Worm (Caenorhabditis elegans) whole organism, late embryonic: Measurements from ENCODE around the gene fat-3.

ENCODE experiments used
- C38D4.7 ChIP-seq: fragments of 200-800 bp; sonication (Bioruptor generic); optimal IDR thresholded peaks from 2 replicates; lab custom pipeline; 2018; ENCODE audit warnings: mild to moderate bottlenecking, missing genetic modification characterization, moderate library complexity, missing compliant biosample characterization
- F13H6.1 ChIP-seq: sonication (generic microtip); optimal IDR thresholded peaks from 2 replicates; lab custom pipeline; 2016; ENCODE audit warnings: missing genetic modification characterization, missing compliant biosample characterization
- K09A11.1 ChIP-seq: sonication (generic microtip); optimal IDR thresholded peaks from 2 replicates; lab custom pipeline; 2017; ENCODE audit warnings: antibody characterized with exemption, mild to moderate bottlenecking, missing genetic modification characterization, missing compliant biosample characterization; ENCODE audit not compliant: insufficient read depth
- T23F11.4 ChIP-seq: fragments of 200-800 bp; sonication (Bioruptor generic); optimal IDR thresholded peaks from 2 replicates; lab custom pipeline; 2018; ENCODE audit warnings: mild to moderate bottlenecking, missing genetic modification characterization, missing compliant biosample characterization
- ahr-1 ChIP-seq: sonication (generic microtip); optimal IDR thresholded peaks from 2 replicates; lab custom pipeline; 2016; ENCODE audit warnings: missing genetic modification characterization, missing compliant biosample characterization
- ceh-14 ChIP-seq: sonication (generic microtip); optimal IDR thresholded peaks from 2 replicates; lab custom pipeline; 2016; ENCODE audit warnings: missing genotype, missing genetic modification characterization, missing compliant biosample characterization
- ceh-18 ChIP-seq: sonication (generic microtip); optimal IDR thresholded peaks from 2 replicates; lab custom pipeline; 2016; ENCODE audit warnings: missing genetic modification characterization, missing compliant biosample characterization
- ceh-2 ChIP-seq: sonication (generic microtip); optimal IDR thresholded peaks from 2 replicates; lab custom pipeline; 2016; ENCODE audit warnings: missing genotype, missing genetic modification characterization, missing compliant biosample characterization
- ceh-24 ChIP-seq: sonication (generic microtip); optimal IDR thresholded peaks from 2 replicates; lab custom pipeline; 2016; ENCODE audit warnings: mild to moderate bottlenecking, missing genetic modification characterization, missing compliant biosample characterization
- ceh-34 ChIP-seq: sonication (generic microtip); optimal IDR thresholded peaks from 2 replicates; lab custom pipeline; 2016; ENCODE audit warnings: mild to moderate bottlenecking, missing genetic modification characterization, missing compliant biosample characterization
- ceh-45 ChIP-seq: fragments of 200-800 bp; sonication (Bioruptor generic); IDR thresholded peaks from 2 replicates; pipeline ENCODE4 v1.3.6; 2022; ENCODE audit warnings: missing genetic modification reagents, missing genetic modification characterization, missing compliant biosample characterization
- ceh-9 ChIP-seq: sonication (generic microtip); optimal IDR thresholded peaks from 2 replicates; lab custom pipeline; 2016; ENCODE audit warnings: mild to moderate bottlenecking, missing genetic modification characterization, inconsistent platforms, missing compliant biosample characterization
- che-1 ChIP-seq: sonication (generic microtip); optimal IDR thresholded peaks from 2 replicates; lab custom pipeline; 2016; ENCODE audit warnings: mild to moderate bottlenecking, missing genetic modification characterization, missing compliant biosample characterization
- elt-2 ChIP-seq: sonication (generic microtip); optimal IDR thresholded peaks from 2 replicates; lab custom pipeline; 2016; ENCODE audit warnings: missing genetic modification reagents, missing genetic modification characterization, missing compliant biosample characterization
- elt-4 ChIP-seq: sonication (generic microtip); optimal IDR thresholded peaks from 2 replicates; lab custom pipeline; 2016; ENCODE audit warnings: missing genetic modification characterization, missing compliant biosample characterization
- eyg-1 ChIP-seq: sonication (generic microtip); optimal IDR thresholded peaks from 2 replicates; lab custom pipeline; 2016; ENCODE audit warnings: missing genotype, missing genetic modification characterization, missing compliant biosample characterization
- fax-1 ChIP-seq: sonication (generic microtip); optimal IDR thresholded peaks from 2 replicates; lab custom pipeline; 2016; ENCODE audit warnings: missing genotype, missing genetic modification characterization, missing compliant biosample characterization
- fkh-10 ChIP-seq: fragments of 150-350 bp; optimal IDR thresholded peaks from 2 replicates; lab custom pipeline; 2014; ENCODE audit warnings: missing biosample characterization, missing genetic modification reagents, missing genetic modification characterization
- fkh-6 ChIP-seq: sonication (generic microtip); optimal IDR thresholded peaks from 2 replicates; lab custom pipeline; 2016; ENCODE audit warnings: missing genetic modification characterization, missing compliant biosample characterization
- gmeb-2 ChIP-seq: sonication (generic microtip); optimal IDR thresholded peaks from 2 replicates; lab custom pipeline; 2016; ENCODE audit warnings: missing genetic modification characterization, inconsistent platforms, missing compliant biosample characterization
- hlh-15 ChIP-seq: sonication (generic microtip); optimal IDR thresholded peaks from 2 replicates; lab custom pipeline; 2016; ENCODE audit warnings: missing genetic modification characterization, missing compliant biosample characterization
- hlh-6 ChIP-seq: sonication (generic microtip); optimal IDR thresholded peaks from 2 replicates; lab custom pipeline; 2016; ENCODE audit warnings: missing genotype, missing genetic modification characterization, missing compliant biosample characterization
- lin-11 ChIP-seq: fragments of 200-800 bp; sonication (Bioruptor generic); optimal IDR thresholded peaks from 2 replicates; lab custom pipeline; 2018; ENCODE audit warnings: mild to moderate bottlenecking, missing genetic modification characterization, missing compliant biosample characterization
- mec-3 ChIP-seq: sonication (generic microtip); optimal IDR thresholded peaks from 2 replicates; lab custom pipeline; 2016; ENCODE audit warnings: borderline replicate concordance, missing genetic modification characterization, missing compliant biosample characterization
- nhr-232 ChIP-seq: sonication (generic microtip); optimal IDR thresholded peaks from 2 replicates; lab custom pipeline; 2016; ENCODE audit warnings: missing genetic modification characterization, missing compliant biosample characterization
- odd-2 ChIP-seq: sonication (generic microtip); optimal IDR thresholded peaks from 2 replicates; lab custom pipeline; 2017; ENCODE audit warnings: antibody characterized with exemption, mild to moderate bottlenecking, missing genetic modification characterization, missing compliant biosample characterization
- pha-2 ChIP-seq: sonication (generic microtip); optimal IDR thresholded peaks from 2 replicates; lab custom pipeline; 2017; ENCODE audit warnings: mild to moderate bottlenecking, missing genetic modification characterization, missing compliant biosample characterization
- pha-4 ChIP-seq: fragments of 150-350 bp; optimal IDR thresholded peaks from 2 replicates; lab custom pipeline; 2018; ENCODE audit warnings: missing biosample characterization, missing genetic modification reagents, missing genetic modification characterization
- pros-1 ChIP-seq: fragments of 150-350 bp; optimal IDR thresholded peaks from 2 replicates; lab custom pipeline; 2014; ENCODE audit warnings: missing biosample characterization, missing genetic modification reagents, missing genetic modification characterization
- ref-2 ChIP-seq: sonication (generic microtip); optimal IDR thresholded peaks from 2 replicates; lab custom pipeline; 2016; ENCODE audit warnings: missing genetic modification characterization, missing compliant biosample characterization
- rnt-1 ChIP-seq: sonication (generic microtip); optimal IDR thresholded peaks from 2 replicates; lab custom pipeline; 2016; ENCODE audit warnings: missing genetic modification characterization, missing compliant biosample characterization
- syd-9 ChIP-seq: sonication (generic microtip); optimal IDR thresholded peaks from 2 replicates; lab custom pipeline; 2016; ENCODE audit warnings: mild to moderate bottlenecking, missing genetic modification characterization, moderate library complexity, missing compliant biosample characterization
- tbx-7 ChIP-seq: sonication (generic microtip); optimal IDR thresholded peaks from 2 replicates; lab custom pipeline; 2016; ENCODE audit warnings: missing genotype, missing genetic modification characterization, missing compliant biosample characterization
- unc-42 ChIP-seq: sonication (generic microtip); optimal IDR thresholded peaks from 2 replicates; lab custom pipeline; 2016; ENCODE audit warnings: missing genotype, missing genetic modification characterization, missing compliant biosample characterization
- unc-55 ChIP-seq: sonication (generic microtip); optimal IDR thresholded peaks from 2 replicates; lab custom pipeline; 2017; ENCODE audit warnings: missing biosample characterization, missing genetic modification reagents, missing genetic modification characterization
- unc-86 ChIP-seq: sonication (generic microtip); optimal IDR thresholded peaks from 2 replicates; lab custom pipeline; 2016; ENCODE audit warnings: missing genetic modification characterization, missing compliant biosample characterization
- zip-5 ChIP-seq: sonication (generic microtip); optimal IDR thresholded peaks from 2 replicates; lab custom pipeline; 2016; ENCODE audit warnings: missing genetic modification characterization, missing compliant biosample characterization

Gene fat-3

DNA sequence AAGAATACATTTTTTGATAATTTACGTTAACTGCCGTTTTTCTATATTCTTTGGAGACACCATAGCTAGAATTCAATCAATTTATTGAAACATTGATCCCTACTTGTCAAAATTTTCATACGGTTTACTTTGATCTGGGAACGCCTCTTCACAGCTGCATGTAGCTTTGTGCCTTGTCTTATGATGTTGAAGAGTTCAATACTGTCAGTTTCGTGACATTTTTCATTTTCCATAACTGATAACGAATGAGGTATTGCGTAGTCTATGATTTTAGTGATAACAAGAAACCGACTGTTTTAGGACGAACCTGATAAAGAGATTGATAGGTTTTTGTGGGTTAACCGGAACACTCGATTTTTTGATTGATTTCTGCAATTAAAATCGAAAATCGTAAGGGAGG is 1.4 kb upstream of the fat-3 start:
- TF ChIP-seq elt-2 (peak; percentile 94), hlh-6 (no peak), unc-86 (no peak), pha-2 (tag; lab: Kevin White, UChicago) (no peak), ceh-9 (tag; lab: Kevin White, UChicago) (no peak)

DNA sequence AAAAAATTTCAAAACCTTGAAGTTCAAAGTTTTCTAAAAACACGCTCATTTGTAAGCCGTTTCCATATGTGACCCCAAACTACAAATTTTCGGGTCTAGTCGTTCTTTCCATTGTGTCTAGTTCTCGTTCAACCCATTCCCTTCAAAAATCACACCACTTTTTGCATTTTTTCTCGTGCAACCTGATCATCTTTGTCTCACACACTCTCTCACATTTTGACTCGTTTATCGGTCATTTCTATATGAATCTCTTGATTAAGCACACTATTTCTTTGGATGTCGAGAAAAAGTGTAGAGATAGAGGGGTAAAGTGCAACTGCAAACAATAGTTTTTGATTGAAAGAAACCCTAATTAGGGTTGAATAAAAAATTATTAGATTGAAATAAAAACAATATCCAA is 721 bp downstream of the fat-3 start:
- TF ChIP-seq pha-4 (tag; lab: Kevin White, UChicago) (no peak), zip-5 (tag; lab: Kevin White, UChicago) (no peak), eyg-1 (no peak), unc-42 (tag; lab: Kevin White, UChicago) (peak; percentile 6), ref-2 (tag; lab: Kevin White, UChicago) (no peak)

DNA sequence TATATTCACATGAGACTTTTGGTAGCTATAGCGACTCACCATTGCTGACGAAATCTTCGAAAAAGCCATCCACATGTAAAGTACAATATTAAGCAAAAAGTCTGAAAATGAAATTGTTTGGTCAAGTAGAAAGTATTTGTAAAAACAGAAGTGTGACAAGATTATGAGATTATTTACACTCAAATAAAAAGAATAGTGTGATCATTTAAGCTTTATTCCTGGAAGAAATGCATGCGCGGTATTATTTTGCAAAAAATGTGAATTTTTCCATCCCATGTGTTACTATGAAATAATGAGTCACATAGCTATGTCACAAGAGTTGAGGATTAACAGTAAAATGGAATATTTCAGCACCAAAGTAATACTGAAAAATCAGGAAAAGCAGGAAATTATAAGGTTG is 7.8 kb downstream of the fat-3 start, which contains the start of gene dct-15:
Gene dct-15 (minus strand): TSS at position 101 of the 400 bp plus-strand sequence.
- no peak for TF ChIP-seq rnt-1 (tag; lab: Kevin White, UChicago)
- no peak for TF ChIP-seq unc-42 (tag; lab: Kevin White, UChicago)
- TF ChIP-seq pha-4 (tag; lab: Kevin White, UChicago): no peak
- TF ChIP-seq mec-3 (tag; lab: Kevin White, UChicago): no peak
- TF ChIP-seq fkh-6 (tag; lab: Kevin White, UChicago): no peak
- TF ChIP-seq ceh-34 (tag; lab: Kevin White, UChicago): no peak
- TF ChIP-seq ahr-1 (tag; lab: Kevin White, UChicago): no peak
- no peak for TF ChIP-seq unc-86
- no peak for TF ChIP-seq unc-55 (GFP tag; lab: Kevin White, UChicago)
- no peak for TF ChIP-seq lin-11
- no peak for TF ChIP-seq ceh-2
- TF ChIP-seq K09A11.1 (tag; lab: Kevin White, UChicago): no peak
- no peak for TF ChIP-seq fax-1
- TF ChIP-seq elt-4: no peak
- no peak for TF ChIP-seq zip-5 (tag; lab: Kevin White, UChicago)
- TF ChIP-seq pha-2 (tag; lab: Kevin White, UChicago): no peak
- no peak for TF ChIP-seq che-1 (tag; lab: Kevin White, UChicago)
- TF ChIP-seq C38D4.7: no peak

DNA sequence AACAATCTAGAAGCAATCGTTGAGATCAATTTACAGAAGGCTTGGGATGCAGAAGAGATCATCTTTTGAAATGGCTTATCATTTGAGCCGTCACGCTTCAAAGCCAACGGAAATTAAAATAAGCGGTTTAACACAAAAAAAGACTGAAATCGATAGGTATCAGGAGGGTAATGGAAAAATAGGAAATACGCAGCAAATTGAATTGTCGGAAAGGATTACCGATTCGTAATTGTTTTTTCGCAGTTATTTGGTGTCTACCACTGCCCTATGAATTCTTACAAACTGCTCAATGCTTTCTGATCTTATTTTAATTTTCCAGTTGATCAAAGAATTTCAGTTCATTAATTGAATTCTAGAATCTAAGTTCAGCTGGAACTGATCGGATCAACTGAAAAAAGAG is 8.7 kb downstream of the fat-3 start:
- TF ChIP-seq ref-2 (tag; lab: Kevin White, UChicago) (no peak), gmeb-2 (no peak), T23F11.4 (GFP tag; lab: Kevin White, UChicago) (no peak), syd-9 (tag; lab: Kevin White, UChicago) (no peak), tbx-7 (tag; lab: Kevin White, UChicago) (no peak), hlh-15 (tag; lab: Kevin White, UChicago) (no peak)

DNA sequence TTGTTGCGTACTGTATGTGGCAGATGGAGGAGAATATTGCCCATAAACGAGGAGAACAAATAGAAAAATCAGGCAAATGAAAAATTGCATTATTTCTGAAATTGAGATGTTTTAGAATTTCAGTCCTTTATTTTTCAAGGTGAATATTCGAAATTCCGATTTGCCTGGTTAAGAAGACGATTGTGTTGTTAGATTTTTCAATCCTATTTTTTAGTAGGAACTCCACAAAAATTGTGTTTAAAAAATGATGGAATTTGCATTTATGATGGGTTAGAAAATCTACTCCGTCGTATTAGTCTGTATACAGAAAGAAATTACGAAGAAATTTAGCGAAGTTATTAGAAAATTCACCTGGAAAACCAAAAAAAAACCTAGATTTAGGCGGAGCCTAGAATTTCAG is 12.6 kb downstream of the fat-3 start, which contains the start of gene egl-20:
Gene egl-20 (minus strand): TSS at position 101 of the 400 bp plus-strand sequence.
- TF ChIP-seq ref-2 (tag; lab: Kevin White, UChicago) (no peak), pros-1 (tag; lab: Kevin White, UChicago) (no peak), pha-4 (tag; lab: Kevin White, UChicago) (no peak), ceh-14 (no peak), F13H6.1 (tag; lab: Kevin White, UChicago) (no peak), hlh-6 (no peak), odd-2 (tag; lab: Kevin White, UChicago) (no peak), ceh-45 (GFP tag; lab: Robert Waterston, UW) (no peak), ceh-2 (no peak), fkh-10 (GFP tag; lab: Kevin White, UChicago) (no peak), nhr-232 (no peak), mec-3 (tag; lab: Kevin White, UChicago) (no peak), unc-42 (tag; lab: Kevin White, UChicago) (no peak), ceh-24 (tag; lab: Kevin White, UChicago) (no peak), hlh-15 (tag; lab: Kevin White, UChicago) (no peak), ceh-18 (tag; lab: Kevin White, UChicago) (no peak), C38D4.7 (no peak)
